Worm (Caenorhabditis elegans): ENCODE results near the gene ccd-5.

Gene ccd-5

ce11 chrX:2572646-2573149 lies at the start of gene ccd-5, which contains the start of gene F52H2.1:
Gene ccd-5, minus strand, starts transcription at chrX:2572653.
Gene F52H2.1, plus strand, starts transcription at chrX:2573099.
- TF ChIP-seq unc-62 (GFP tag; optimal IDR thresholded peaks at IDR 0.05), result no peak

- TF ChIP-seq unc-62 (GFP tag; optimal IDR thresholded peaks at IDR 0.05), result no peak
Observed at ce11 chrX:2620280-2620679, 47.8 kb upstream of the ccd-5 start.

ce11 chrX:2615626-2616025 lies 43.2 kb upstream of the ccd-5 start, which contains the start of gene T03G6.3:
Gene T03G6.3, minus strand, starts transcription at chrX:2615726.
- TF ChIP-seq unc-62 (GFP tag; optimal IDR thresholded peaks at IDR 0.05), result no peak

ce11 chrX:2614158-2614557 lies 41.7 kb upstream of the ccd-5 start:
- TF ChIP-seq unc-62 (GFP tag; optimal IDR thresholded peaks at IDR 0.05), result no peak

- TF ChIP-seq unc-62 (GFP tag; optimal IDR thresholded peaks at IDR 0.05), result no peak
Observed at ce11 chrX:2613077-2613476, 40.6 kb upstream of the ccd-5 start.

- no peak for TF ChIP-seq unc-62 (GFP tag; optimal IDR thresholded peaks at IDR 0.05)
Observed at ce11 chrX:2607522-2608278, 35.2 kb upstream of the ccd-5 start, which contains the start of gene T03G6.1. Gene T03G6.1, plus strand, starts transcription at chrX:2608228.

- no peak for TF ChIP-seq unc-62 (GFP tag; optimal IDR thresholded peaks at IDR 0.05)
Observed at ce11 chrX:2604358-2605016, 32.0 kb upstream of the ccd-5 start.

ce11 chrX:2601025-2601705 lies 28.7 kb upstream of the ccd-5 start:
- TF ChIP-seq unc-62 (GFP tag; optimal IDR thresholded peaks at IDR 0.05), result no peak

ce11 chrX:2598833-2599279 lies 26.4 kb upstream of the ccd-5 start:
- TF ChIP-seq unc-62 (GFP tag; optimal IDR thresholded peaks at IDR 0.05), result no peak

ce11 chrX:2596605-2597004 lies 24.2 kb upstream of the ccd-5 start:
- no peak for TF ChIP-seq unc-62 (GFP tag; optimal IDR thresholded peaks at IDR 0.05)

- TF ChIP-seq unc-62 (GFP tag; optimal IDR thresholded peaks at IDR 0.05), result no peak
Observed at ce11 chrX:2595757-2596059, 23.3 kb upstream of the ccd-5 start.

ce11 chrX:2595027-2595756 lies 22.7 kb upstream of the ccd-5 start:
- no peak for TF ChIP-seq unc-62 (GFP tag; optimal IDR thresholded peaks at IDR 0.05)

- no peak for TF ChIP-seq unc-62 (GFP tag; optimal IDR thresholded peaks at IDR 0.05)
Observed at ce11 chrX:2593703-2594102, 21.2 kb upstream of the ccd-5 start, which contains the start of the genes nhr-40 and T03G6.7. Gene nhr-40, plus strand, starts transcription at chrX:2594003. Gene T03G6.7, plus strand, starts transcription at chrX:2594039.

- TF ChIP-seq unc-62 (GFP tag; optimal IDR thresholded peaks at IDR 0.05), result no peak
Observed at ce11 chrX:2592670-2593280, 20.3 kb upstream of the ccd-5 start.

ce11 chrX:2591586-2592000 lies 19.1 kb upstream of the ccd-5 start:
- TF ChIP-seq unc-62 (GFP tag; optimal IDR thresholded peaks at IDR 0.05), result no peak

All from whole organism, dauer.